Worm (Caenorhabditis elegans): ENCODE data around the gene K10C2.2.

- TF ChIP-seq unc-39 (tag; optimal IDR thresholded peaks at IDR 0.05) (no peak), nhr-76 (tag; optimal IDR thresholded peaks at IDR 0.05) (no peak), lsy-2 (tag; optimal IDR thresholded peaks at IDR 0.05) (no peak)
Observed at ce11 chrX:6384537-6384936, 49.1 kb downstream of the K10C2.2 start.
